Worm (Caenorhabditis elegans) whole organism, early embryonic: ENCODE data around the gene oac-22.

Experiments used
- F13C5.2 ChIP-seq: sonication (generic microtip); optimal IDR thresholded peaks from 2 replicates; lab custom pipeline; 2017; ENCODE audit warnings: mild to moderate bottlenecking, missing genetic modification characterization, inconsistent platforms, missing compliant biosample characterization
- ama-1 ChIP-seq: fragments of 150-350 bp; optimal IDR thresholded peaks from 2 replicates; lab custom pipeline; 2014
- ceh-36 ChIP-seq: sonication (generic microtip); optimal IDR thresholded peaks from 2 replicates; lab custom pipeline; 2016; ENCODE audit warnings: missing genetic modification characterization, inconsistent platforms, missing compliant biosample characterization
- flt-1 ChIP-seq: fragments of 200-800 bp; sonication (Bioruptor generic); IDR thresholded peaks from 2 replicates; pipeline ENCODE4 v1.3.6; 2022; ENCODE audit warnings: missing genetic modification characterization, missing compliant biosample characterization
- hnd-1 ChIP-seq: sonication (generic microtip); optimal IDR thresholded peaks from 2 replicates; lab custom pipeline; 2016; ENCODE audit warnings: missing genetic modification characterization, missing compliant biosample characterization
- pes-1 ChIP-seq: fragments of 200-800 bp; sonication (Bioruptor generic); IDR thresholded peaks from 2 replicates; pipeline ENCODE4 v1.3.6; 2022; ENCODE audit warnings: missing genetic modification reagents, missing genetic modification characterization, missing compliant biosample characterization
- scrt-1 ChIP-seq: fragments of 200-800 bp; sonication (Bioruptor generic); IDR thresholded peaks from 2 replicates; pipeline ENCODE4 v1.3.6; 2022; ENCODE audit warnings: missing genetic modification characterization, missing compliant biosample characterization

- TF ChIP-seq hnd-1 (tag; lab: Kevin White, UChicago) (no peak), pes-1 (GFP tag; lab: Robert Waterston, UW) (no peak), F13C5.2 (no peak), flt-1 (GFP tag; lab: Robert Waterston, UW) (no peak), ama-1 (no peak), scrt-1 (no peak), ceh-36 (tag; lab: Kevin White, UChicago) (no peak)
These were observed 18.2 kb upstream of the oac-22 start, which contains the start of gene F37C4.4 for ce11 chrIV:3867252-3867651.
